Fruit fly (Drosophila melanogaster): Measurements from ENCODE around the gene CG13999.

Gene CG13999

DNA sequence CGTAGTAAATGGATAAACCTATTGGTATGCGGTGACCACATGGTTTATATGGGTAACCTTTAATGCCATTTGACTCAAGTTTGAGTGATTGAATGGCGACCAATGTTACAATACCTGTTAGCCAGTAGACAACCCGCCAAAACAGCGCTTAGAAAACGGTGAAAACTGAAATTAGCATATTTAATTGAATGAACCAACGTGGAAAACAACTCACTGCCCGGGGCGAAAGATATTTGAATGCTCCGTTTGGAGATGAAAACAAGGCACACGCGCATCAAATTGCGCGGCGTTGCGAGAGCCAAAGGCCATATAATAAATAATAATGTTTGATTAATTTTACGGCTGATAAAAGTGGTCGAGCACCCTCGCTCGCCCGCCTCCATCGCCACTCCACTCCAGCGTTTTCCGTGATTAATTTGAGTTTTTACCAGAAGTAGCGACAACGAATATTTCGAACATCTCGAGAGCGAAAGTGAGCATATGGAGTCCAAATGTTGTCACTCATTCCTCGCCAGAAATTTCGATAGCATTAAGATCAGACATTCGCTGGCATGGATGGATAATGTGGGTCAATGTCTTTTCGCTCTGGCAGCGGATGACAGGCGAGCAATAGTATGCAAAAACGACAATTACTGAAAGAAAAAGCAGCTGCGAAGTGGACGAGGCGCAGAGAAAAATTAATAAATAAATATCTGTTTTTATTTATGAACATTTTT, 15.0 kb upstream of the CG13999 start:
- TF ChIP-seq CG11456 (GFP tag; IDR thresholded peaks at IDR 0.05) (no peak), hth (optimal IDR thresholded peaks at IDR 0.05) (no peak), Doc2 (GFP tag; IDR thresholded peaks at IDR 0.05) (no peak), C15 (GFP tag; IDR thresholded peaks at IDR 0.05) (no peak), CG2116 (GFP tag; optimal IDR thresholded peaks at IDR 0.05) (no peak), Elba2 (GFP tag; optimal IDR thresholded peaks at IDR 0.05) (no peak), sens (GFP tag) (peak; percentile 46), gsb-n (tag; optimal IDR thresholded peaks at IDR 0.05) (peak; percentile 6), ab (GFP tag; optimal IDR thresholded peaks at IDR 0.05) (no peak), Usf (GFP tag; optimal IDR thresholded peaks at IDR 0.05) (no peak), Ets65A (GFP tag) (no peak), CG17912 (GFP tag; optimal IDR thresholded peaks at IDR 0.05) (no peak), Blimp-1 (GFP tag; optimal IDR thresholded peaks at IDR 0.05) (peak; percentile 54), ATbp (GFP tag; optimal IDR thresholded peaks at IDR 0.05) (no peak), danr (GFP tag; IDR thresholded peaks at IDR 0.05) (no peak), schlank (tag; optimal IDR thresholded peaks at IDR 0.05) (no peak), CG10147 (GFP tag; optimal IDR thresholded peaks at IDR 0.05) (no peak), CG11723 (GFP tag; optimal IDR thresholded peaks at IDR 0.05) (no peak), Camta (GFP tag; optimal IDR thresholded peaks at IDR 0.05) (no peak), Pdp1 (GFP tag; optimal IDR thresholded peaks at IDR 0.05) (no peak), CG32532 (GFP tag; IDR thresholded peaks at IDR 0.05) (no peak), lov (optimal IDR thresholded peaks at IDR 0.05) (no peak), lov (GFP tag; IDR thresholded peaks at IDR 0.05) (0 out of 3 replicates have a peak, but pooled peaks have one; percentile 14), CG13296 (GFP tag; optimal IDR thresholded peaks at IDR 0.05) (no peak), chinmo (GFP tag; IDR thresholded peaks at IDR 0.05; ENCODE audit: partially characterized antibody) (no peak), salm (tag; optimal IDR thresholded peaks at IDR 0.05) (peak; percentile 30), Aef1 (GFP tag; IDR thresholded peaks at IDR 0.05) (no peak), Bgb (GFP tag; IDR thresholded peaks at IDR 0.05; ENCODE audit: partially characterized antibody) (no peak), CG2202 (tag; optimal IDR thresholded peaks at IDR 0.05) (no peak), CG15601 (tag; optimal IDR thresholded peaks at IDR 0.05) (no peak), kni (GFP tag; optimal IDR thresholded peaks at IDR 0.05) (no peak), vvl (GFP tag; IDR thresholded peaks at IDR 0.05) (peak; percentile 53; the same call in 1 of the 2 replicates), Drgx (GFP tag; IDR thresholded peaks at IDR 0.05) (no peak), CG9215 (GFP tag; IDR thresholded peaks at IDR 0.05) (no peak), NC2α (GFP tag; optimal IDR thresholded peaks at IDR 0.05) (no peak), CG12659 (GFP tag; optimal IDR thresholded peaks at IDR 0.05) (no peak), z (GFP tag; IDR thresholded peaks at IDR 0.05) (peak; percentile 87), luna (GFP tag; optimal IDR thresholded peaks at IDR 0.05) (no peak), jigr1 (GFP tag; IDR thresholded peaks at IDR 0.05) (no peak), Neu2 (GFP tag; optimal IDR thresholded peaks at IDR 0.05; ENCODE audit: borderline replicate concordance) (no peak), Opbp (GFP tag; IDR thresholded peaks at IDR 0.05; ENCODE audit: partially characterized antibody) (no peak), lab (GFP tag; optimal IDR thresholded peaks at IDR 0.05) (peak; percentile 20), tap (tag; optimal IDR thresholded peaks at IDR 0.05) (no peak), CG15514 (GFP tag; optimal IDR thresholded peaks at IDR 0.05) (no peak), CG31365 (tag; optimal IDR thresholded peaks at IDR 0.05) (no peak), H2.0 (GFP tag; IDR thresholded peaks at IDR 0.05) (no peak), Sry-β (GFP tag; optimal IDR thresholded peaks at IDR 0.05) (no peak), CG18262 (tag; optimal IDR thresholded peaks at IDR 0.05) (no peak), Ssrp (tag; optimal IDR thresholded peaks at IDR 0.05) (no peak), Rfx (GFP tag; IDR thresholded peaks at IDR 0.05) (peak; percentile 6; the same call in 1 of the 2 replicates)
